Worm (Caenorhabditis elegans) whole organism, L4 larva: ENCODE measurements around the gene Y44A6C.2.

ENCODE experiments used
- F26F4.8 ChIP-seq: fragments of 200-800 bp; sonication (Bioruptor generic); conservative IDR thresholded peaks from 2 replicates; pipeline ENCODE4 v1.3.6; 2022; ENCODE audit warnings: missing genetic modification characterization, missing compliant biosample characterization
- F44E2.7 ChIP-seq: fragments of 200-800 bp; sonication (Bioruptor generic); IDR thresholded peaks from 2 replicates; pipeline ENCODE4 v2.1.2; 2022; ENCODE audit warnings: missing genetic modification characterization, missing compliant biosample characterization
- F49E8.2 ChIP-seq: sonication (generic microtip); optimal IDR thresholded peaks from 2 replicates; lab custom pipeline; 2016; ENCODE audit warnings: missing compliant biosample characterization, mild to moderate bottlenecking, missing genetic modification characterization, borderline replicate concordance
- T20F7.1 ChIP-seq: fragments of 200-800 bp; sonication (Bioruptor generic); optimal IDR thresholded peaks from 2 replicates; lab custom pipeline; 2018; ENCODE audit warnings: mild to moderate bottlenecking, missing genetic modification characterization, missing compliant biosample characterization
- T26A8.4 ChIP-seq: fragments of 200-800 bp; sonication (Bioruptor generic); IDR thresholded peaks from 2 replicates; pipeline ENCODE4 v1.3.6; 2022; ENCODE audit warnings: missing genetic modification characterization, missing compliant biosample characterization
- Y105C5A.15 ChIP-seq: fragments of 200-800 bp; sonication (Bioruptor generic); IDR thresholded peaks from 2 replicates; pipeline ENCODE4 v1.3.6; 2022; ENCODE audit warnings: missing genetic modification characterization, missing compliant biosample characterization
- Y5F2A.4 ChIP-seq: fragments of 200-800 bp; sonication (Bioruptor generic); optimal IDR thresholded peaks from 2 replicates; lab custom pipeline; 2018; ENCODE audit warnings: mild to moderate bottlenecking, missing genetic modification characterization, missing compliant biosample characterization
- aly-2 ChIP-seq: sonication (generic microtip); optimal IDR thresholded peaks from 2 replicates; lab custom pipeline; 2018; ENCODE audit warnings: missing biosample characterization, missing genetic modification characterization
- ama-1 ChIP-seq: fragments of 150-350 bp; optimal IDR thresholded peaks from 2 replicates; lab custom pipeline; 2014; ENCODE audit warnings: inconsistent platforms, mixed read lengths
- ceh-44 ChIP-seq: fragments of 200-800 bp; sonication (Bioruptor generic); IDR thresholded peaks from 2 replicates; pipeline ENCODE4 v1.3.6; 2022; ENCODE audit warnings: missing genetic modification reagents, missing genetic modification characterization, missing compliant biosample characterization
- ceh-62 ChIP-seq: sonication (generic microtip); optimal IDR thresholded peaks from 2 replicates; lab custom pipeline; 2017; ENCODE audit warnings: missing biosample characterization, missing genetic modification characterization
- ceh-82 ChIP-seq: sonication (generic microtip); optimal IDR thresholded peaks from 2 replicates; lab custom pipeline; 2017; ENCODE audit warnings: missing biosample characterization, missing genetic modification characterization
- daf-12 ChIP-seq: fragments of 150-350 bp; optimal IDR thresholded peaks from 2 replicates; lab custom pipeline; 2014; ENCODE audit warnings: missing biosample characterization, missing genetic modification reagents, missing genetic modification characterization
- daf-19 ChIP-seq: fragments of 200-800 bp; sonication (Bioruptor generic); conservative IDR thresholded peaks from 2 replicates; pipeline ENCODE4 v1.3.6; 2022; ENCODE audit warnings: missing genetic modification characterization, missing compliant biosample characterization
- daf-8 ChIP-seq: fragments of 200-800 bp; sonication (Bioruptor generic); IDR thresholded peaks from 2 replicates; pipeline ENCODE4 v1.3.6; 2022; ENCODE audit warnings: missing genetic modification characterization, missing compliant biosample characterization
- dmd-6 ChIP-seq: fragments of 200-800 bp; sonication (Bioruptor generic); IDR thresholded peaks from 2 replicates; pipeline ENCODE4 v1.3.6; 2022; ENCODE audit warnings: missing genetic modification reagents, missing genetic modification characterization, missing compliant biosample characterization
- dmd-8 ChIP-seq: fragments of 200-800 bp; sonication (Bioruptor generic); IDR thresholded peaks from 2 replicates; pipeline ENCODE4 v1.3.6; 2022; ENCODE audit warnings: missing genetic modification characterization, missing compliant biosample characterization
- dmd-9 ChIP-seq: fragments of 200-800 bp; sonication (Bioruptor generic); IDR thresholded peaks from 2 replicates; pipeline ENCODE4 v1.3.6; 2022; ENCODE audit warnings: missing genetic modification reagents, missing genetic modification characterization, missing compliant biosample characterization
- dpl-1 ChIP-seq: fragments of 150-350 bp; optimal IDR thresholded peaks from 2 replicates; lab custom pipeline; 2014; ENCODE audit warnings: missing biosample characterization, missing genetic modification reagents, missing genetic modification characterization
- fos-1 ChIP-seq: fragments of 150-350 bp; optimal IDR thresholded peaks from 2 replicates; lab custom pipeline; 2014; ENCODE audit warnings: missing biosample characterization, missing genetic modification characterization
- gei-8 ChIP-seq: fragments of 200-800 bp; sonication (Bioruptor generic); optimal IDR thresholded peaks from 2 replicates; lab custom pipeline; 2018; ENCODE audit warnings: mild to moderate bottlenecking, missing genetic modification characterization, missing compliant biosample characterization
- hif-1 ChIP-seq, 2 experiments: sonication (generic microtip); optimal IDR thresholded peaks; 2 replicates each; lab custom pipeline; 2016 to 2017; ENCODE audit warnings: missing compliant biosample characterization in 2 of 2, missing genetic modification characterization in 2 of 2, missing genetic modification reagents in 2 of 2, missing genotype in 2 of 2, mild to moderate bottlenecking in 1 of 2
- hlh-11 ChIP-seq: fragments of 200-800 bp; sonication (Bioruptor generic); optimal IDR thresholded peaks from 2 replicates; lab custom pipeline; 2018; ENCODE audit warnings: mild to moderate bottlenecking, missing genetic modification characterization, missing compliant biosample characterization
- hlh-30 ChIP-seq: sonication (generic microtip); optimal IDR thresholded peaks from 2 replicates; lab custom pipeline; 2017; ENCODE audit warnings: antibody characterized with exemption, mild to moderate bottlenecking, missing genetic modification characterization, missing compliant biosample characterization; ENCODE audit not compliant: insufficient read depth
- jun-1 ChIP-seq: fragments of 150-350 bp; optimal IDR thresholded peaks from 2 replicates; lab custom pipeline; 2014; ENCODE audit warnings: missing biosample characterization, missing genetic modification reagents, missing genetic modification characterization
- lin-15B ChIP-seq: fragments of 150-350 bp; sonication (generic microtip); optimal IDR thresholded peaks from 3 replicates; lab custom pipeline; 2014; ENCODE audit warnings: missing biosample characterization, missing genetic modification characterization
- lin-29 ChIP-seq: fragments of 200-800 bp; sonication (Bioruptor generic); IDR thresholded peaks from 2 replicates; pipeline ENCODE4 v1.3.6; 2022; ENCODE audit warnings: missing genetic modification reagents, missing genetic modification characterization, missing compliant biosample characterization
- lin-38 ChIP-seq: fragments of 200-800 bp; sonication (Bioruptor generic); IDR thresholded peaks from 2 replicates; pipeline ENCODE4 v1.3.6; 2022; ENCODE audit warnings: missing genetic modification reagents, missing genetic modification characterization, missing compliant biosample characterization
- lir-3 ChIP-seq: sonication (generic microtip); optimal IDR thresholded peaks from 2 replicates; lab custom pipeline; 2016; ENCODE audit warnings: mild to moderate bottlenecking, missing genetic modification characterization, missing compliant biosample characterization
- lsy-2 ChIP-seq, 2 experiments: fragments of 150-350 bp in 1 of 2; sonication (generic microtip) in 1 of 2; optimal IDR thresholded peaks; 2 replicates each; lab custom pipeline; 2014 to 2017; ENCODE audit warnings: missing biosample characterization in 2 of 2, missing genetic modification characterization in 2 of 2
- madf-9 ChIP-seq: fragments of 200-800 bp; sonication (Bioruptor generic); conservative IDR thresholded peaks from 2 replicates; pipeline ENCODE4 v1.3.6; 2022; ENCODE audit warnings: missing genetic modification reagents, missing genetic modification characterization, missing compliant biosample characterization
- mdl-1 ChIP-seq, 2 experiments: fragments of 150-350 bp in 1 of 2; sonication (generic microtip) in 1 of 2; optimal IDR thresholded peaks; 2 replicates each; lab custom pipeline; 2014 to 2017; ENCODE audit warnings: missing biosample characterization in 2 of 2, missing genetic modification characterization in 2 of 2
- mdt-29 ChIP-seq: fragments of 200-800 bp; sonication (Bioruptor generic); IDR thresholded peaks from 2 replicates; pipeline ENCODE4 v1.3.6; 2022; ENCODE audit warnings: missing genetic modification reagents, missing genetic modification characterization, missing compliant biosample characterization
- mxl-2 ChIP-seq: fragments of 200-800 bp; sonication (Bioruptor generic); conservative IDR thresholded peaks from 2 replicates; pipeline ENCODE4 v1.3.6; 2022; ENCODE audit warnings: missing genetic modification reagents, missing genetic modification characterization, missing compliant biosample characterization
- nhr-10 ChIP-seq: fragments of 150-350 bp; optimal IDR thresholded peaks from 2 replicates; lab custom pipeline; 2014; ENCODE audit warnings: missing biosample characterization, missing genetic modification characterization
- nhr-102 ChIP-seq: sonication (generic microtip); optimal IDR thresholded peaks from 2 replicates; lab custom pipeline; 2016; ENCODE audit warnings: mild to moderate bottlenecking, missing genetic modification characterization, moderate library complexity, missing compliant biosample characterization
- nhr-111 ChIP-seq: fragments of 200-800 bp; sonication (Bioruptor generic); optimal IDR thresholded peaks from 2 replicates; lab custom pipeline; 2018; ENCODE audit warnings: mild to moderate bottlenecking, missing genetic modification characterization, missing compliant biosample characterization
- nhr-237 ChIP-seq: sonication (generic microtip); optimal IDR thresholded peaks from 2 replicates; lab custom pipeline; 2017; ENCODE audit warnings: missing biosample characterization, missing genetic modification characterization
- nhr-28 ChIP-seq: fragments of 150-350 bp; optimal IDR thresholded peaks from 2 replicates; lab custom pipeline; 2014; ENCODE audit warnings: missing biosample characterization, missing genetic modification characterization
- nhr-41 ChIP-seq: fragments of 200-800 bp; sonication (Bioruptor generic); IDR thresholded peaks from 2 replicates; pipeline ENCODE4 v1.3.6; 2022; ENCODE audit warnings: missing genetic modification reagents, missing genetic modification characterization, missing compliant biosample characterization
- nhr-42 ChIP-seq: fragments of 200-800 bp; sonication (Bioruptor generic); IDR thresholded peaks from 2 replicates; pipeline ENCODE4 v1.3.6; 2022; ENCODE audit warnings: missing genetic modification characterization, missing compliant biosample characterization
- nhr-6 ChIP-seq: fragments of 150-350 bp; optimal IDR thresholded peaks from 2 replicates; lab custom pipeline; 2014; ENCODE audit warnings: missing biosample characterization, missing genetic modification characterization
- nhr-77 ChIP-seq: fragments of 150-350 bp; optimal IDR thresholded peaks from 2 replicates; lab custom pipeline; 2014; ENCODE audit warnings: missing biosample characterization, missing genetic modification characterization
- php-3 ChIP-seq: fragments of 200-800 bp; sonication (Bioruptor generic); IDR thresholded peaks from 2 replicates; pipeline ENCODE4 v1.3.6; 2022; ENCODE audit warnings: missing genetic modification reagents, missing genetic modification characterization, missing compliant biosample characterization
- rbr-2 ChIP-seq: sonication (generic microtip); optimal IDR thresholded peaks from 2 replicates; lab custom pipeline; 2016; ENCODE audit warnings: missing genotype, missing genetic modification characterization, missing compliant biosample characterization
- skn-1 ChIP-seq: fragments of 150-350 bp; optimal IDR thresholded peaks from 2 replicates; lab custom pipeline; 2014; ENCODE audit warnings: missing biosample characterization, missing genetic modification characterization
- snpc-1.2 ChIP-seq: fragments of 200-800 bp; sonication (Bioruptor generic); IDR thresholded peaks from 2 replicates; pipeline ENCODE4 v1.3.6; 2022; ENCODE audit warnings: missing genetic modification reagents, missing genetic modification characterization, missing compliant biosample characterization
- tra-1 ChIP-seq: fragments of 200-800 bp; sonication (Bioruptor generic); IDR thresholded peaks from 2 replicates; pipeline ENCODE4 v1.3.6; 2022; ENCODE audit warnings: missing genetic modification reagents, missing genetic modification characterization, missing compliant biosample characterization
- unc-62 ChIP-seq, 3 experiments: fragments of 150-350 bp in 1 of 3; sonication (generic microtip); optimal IDR thresholded peaks in 2 of 3; peaks in 1 of 3; 1 replicate in 1 of 3; 2 replicates in 2 of 3; lab custom pipeline; 2014 to 2017; ENCODE audit warnings: missing biosample characterization in 3 of 3, missing genetic modification characterization in 3 of 3, missing genetic modification reagents in 3 of 3, missing genotype in 1 of 3
- zfp-2 ChIP-seq: sonication (generic microtip); optimal IDR thresholded peaks from 2 replicates; lab custom pipeline; 2016; ENCODE audit warnings: mild to moderate bottlenecking, missing genetic modification characterization, missing compliant biosample characterization
- ztf-7 ChIP-seq: fragments of 150-350 bp; optimal IDR thresholded peaks from 2 replicates; lab custom pipeline; 2014; ENCODE audit warnings: missing biosample characterization, missing genetic modification characterization

Gene Y44A6C.2

ce11 chrV:20712318-20712993 lies 9.6 kb upstream of the Y44A6C.2 start (continued):
- TF ChIP-seq lin-29 (GFP tag; lab: Robert Waterston, UW) (no peak), mdl-1 (tag; optimal IDR thresholded peaks at IDR 0.05; lab: Kevin White, UChicago) (peak; percentile 50 to 91), skn-1 (no peak), Y5F2A.4 (no peak), T20F7.1 (GFP tag; lab: Kevin White, UChicago) (peak; percentile 56), snpc-1.2 (GFP tag; lab: Robert Waterston, UW) (no peak), gei-8 (GFP tag; lab: Kevin White, UChicago) (no peak), dmd-8 (no peak), ceh-44 (GFP tag; lab: Robert Waterston, UW) (no peak), hlh-30 (tag; lab: Kevin White, UChicago) (peak; percentile 92), nhr-77 (tag; lab: Kevin White, UChicago) (peak; percentile 73), F49E8.2 (tag; lab: Kevin White, UChicago) (no peak), aly-2 (tag; lab: Kevin White, UChicago) (no peak), fos-1 (no peak), nhr-6 (tag; lab: Kevin White, UChicago) (peak; percentile 1), madf-9 (GFP tag; lab: Robert Waterston, UW) (no peak), nhr-10 (tag; lab: Kevin White, UChicago) (peak; percentile 78), jun-1 (no peak), lin-15B (tag; lab: Kevin White, UChicago) (no peak), ceh-82 (tag; lab: Kevin White, UChicago) (no peak), nhr-237 (tag; lab: Kevin White, UChicago) (no peak), lin-38 (GFP tag; lab: Robert Waterston, UW) (no peak), tra-1 (GFP tag; lab: Robert Waterston, UW) (peak; percentile 55; the same call in 1 of the 2 replicates), F26F4.8 (GFP tag; lab: Robert Waterston, UW) (no peak), daf-8 (GFP tag; lab: Robert Waterston, UW) (no peak), lir-3 (tag; lab: Kevin White, UChicago) (no peak), dpl-1 (GFP tag; lab: Kevin White, UChicago) (peak; percentile 11), ceh-62 (no peak), dmd-9 (GFP tag; lab: Robert Waterston, UW) (no peak), T26A8.4 (GFP tag; lab: Robert Waterston, UW) (no peak), dmd-6 (GFP tag; lab: Robert Waterston, UW) (peak; percentile 84), lsy-2 (tag; optimal IDR thresholded peaks at IDR 0.05; lab: Kevin White, UChicago) (no peak), F44E2.7 (GFP tag; lab: Robert Waterston, UW) (no peak), mdt-29 (no peak), rbr-2 (tag; lab: Kevin White, UChicago) (no peak), php-3 (peak; percentile 65), daf-12 (no peak), nhr-28 (peak; percentile 88), nhr-41 (GFP tag; lab: Robert Waterston, UW) (0 out of 2 replicates have a peak, but pooled peaks have one; percentile 24), daf-19 (GFP tag; lab: Robert Waterston, UW) (no peak), ama-1 (lab: Kevin White, UChicago) (no peak), hlh-11 (tag; lab: Kevin White, UChicago) (peak; percentile 90), nhr-111 (no peak), ztf-7 (tag; lab: Kevin White, UChicago) (no peak), Y105C5A.15 (GFP tag; lab: Robert Waterston, UW) (no peak), nhr-102 (peak; percentile 59), unc-62 (GFP tag; optimal IDR thresholded peaks at IDR 0.05 in 1 of 2; lab: Kevin White, UChicago) (peak in 1 of 2 experiments; percentile 96), unc-62 (tag; optimal IDR thresholded peaks at IDR 0.05; lab: Kevin White, UChicago) (no peak), hif-1 (tag; optimal IDR thresholded peaks at IDR 0.05; lab: Kevin White, UChicago) (peak in 1 of 2 experiments; percentile 56), nhr-42 (GFP tag; lab: Robert Waterston, UW) (no peak), zfp-2 (tag; lab: Kevin White, UChicago) (no peak), mxl-2 (peak; percentile 67; the same call in 1 of the 2 replicates)
